Fruit fly (Drosophila melanogaster): ENCODE results near the gene CG31523.
A peak's percentile ranks its signal among the peaks of the same experiment; 100 is the strongest.

DNA sequence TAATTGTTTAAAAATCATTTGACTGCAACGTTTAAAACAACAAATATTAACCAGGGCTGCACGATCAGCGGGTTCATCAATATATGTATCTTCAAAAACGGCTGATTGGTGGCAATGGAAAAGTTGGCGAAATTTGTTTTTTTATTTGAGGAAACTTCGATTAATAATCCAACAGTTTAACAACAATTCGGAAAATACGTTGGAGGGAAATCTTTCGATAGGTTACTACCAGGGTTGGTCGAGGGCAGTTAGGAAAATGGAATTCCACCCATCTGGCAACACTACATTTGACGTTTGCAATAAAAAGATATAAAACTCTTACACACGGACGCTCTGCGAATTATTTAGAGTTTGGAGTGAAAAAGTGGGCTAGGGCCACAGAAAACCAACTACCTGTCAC lies 41.9 kb downstream of the CG31523 start, which contains the start of the genes Lipt2 and CG14650:
- TF ChIP-seq usp (GFP tag; optimal IDR thresholded peaks at IDR 0.05) (no peak), CG2678 (tag; optimal IDR thresholded peaks at IDR 0.05) (no peak), Deaf1 (tag; optimal IDR thresholded peaks at IDR 0.05) (no peak), slp2 (GFP tag; optimal IDR thresholded peaks at IDR 0.05) (peak; percentile 59)
